Fruit fly (Drosophila melanogaster) whole organism, embryonic: ENCODE data around the gene CG7914.

Experiments used
- B-H1 ChIP-seq: fragments of 200-800 bp; sonication (Bioruptor generic); IDR thresholded peaks from 3 replicates; pipeline ENCODE4 v1.3.6; 2022; ENCODE audit warnings: missing biosample characterization, missing genetic modification characterization
- Blimp-1 ChIP-seq: fragments of 200-800 bp; sonication (Bioruptor generic); optimal IDR thresholded peaks from 3 replicates; lab custom pipeline; 2018; ENCODE audit warnings: missing biosample characterization, missing genetic modification characterization, mild to moderate bottlenecking, moderate library complexity, missing genetic modification reagents
- CG10654 ChIP-seq: fragments of 200-800 bp; sonication (Bioruptor generic); optimal IDR thresholded peaks from 2 replicates; lab custom pipeline; 2016; ENCODE audit warnings: missing biosample characterization, missing genetic modification characterization
- CG11398 ChIP-seq: fragments of 200-800 bp; sonication (Bioruptor generic); optimal IDR thresholded peaks from 2 replicates; lab custom pipeline; 2016; ENCODE audit warnings: missing biosample characterization, missing genetic modification characterization
- CG13775 ChIP-seq: fragments of 200-800 bp; sonication (Bioruptor generic); optimal IDR thresholded peaks from 3 replicates; lab custom pipeline; 2017; ENCODE audit warnings: missing biosample characterization, mild to moderate bottlenecking, missing genetic modification characterization
- CG14441 ChIP-seq: fragments of 200-800 bp; sonication (Bioruptor generic); IDR thresholded peaks from 2 replicates; pipeline ENCODE4 v1.3.6; 2022; ENCODE audit warnings: missing biosample characterization, missing genetic modification characterization
- CG14965 ChIP-seq: fragments of 200-800 bp; sonication (Bioruptor generic); optimal IDR thresholded peaks from 2 replicates; lab custom pipeline; 2016; ENCODE audit warnings: missing biosample characterization, missing genetic modification characterization, borderline replicate concordance
- CG15479 ChIP-seq: fragments of 200-800 bp; sonication (Bioruptor generic); optimal IDR thresholded peaks from 3 replicates; lab custom pipeline; 2019; ENCODE audit warnings: missing biosample characterization, mild to moderate bottlenecking, missing genetic modification characterization, moderate library complexity
- CG16815 ChIP-seq: fragments of 200-800 bp; sonication (Bioruptor generic); optimal IDR thresholded peaks from 3 replicates; lab custom pipeline; 2017; ENCODE audit warnings: missing biosample characterization, mild to moderate bottlenecking, missing genetic modification characterization
- CG16863 ChIP-seq: fragments of 200-800 bp; sonication (Bioruptor generic); optimal IDR thresholded peaks from 3 replicates; lab custom pipeline; 2016; ENCODE audit warnings: missing biosample characterization, missing genetic modification characterization
- CG17612 ChIP-seq: fragments of 200-800 bp; sonication (Bioruptor generic); IDR thresholded peaks from 2 replicates; pipeline ENCODE4 v1.3.6; 2022; ENCODE audit warnings: missing biosample characterization, missing genetic modification characterization
- CG17829 ChIP-seq: fragments of 200-800 bp; optimal IDR thresholded peaks from 2 replicates; lab custom pipeline; 2019; ENCODE audit warnings: missing biosample characterization, mild to moderate bottlenecking, missing genetic modification characterization, moderate library complexity
- CG2202 ChIP-seq: fragments of 200-800 bp; sonication (Bioruptor generic); optimal IDR thresholded peaks from 2 replicates; lab custom pipeline; 2018; ENCODE audit warnings: missing biosample characterization, mild to moderate bottlenecking, missing genetic modification characterization
- CG32767 ChIP-seq: fragments of 200-800 bp; sonication (Bioruptor generic); IDR thresholded peaks from 2 replicates; pipeline ENCODE4 v1.3.6; 2022; ENCODE audit warnings: missing biosample characterization, missing genetic modification characterization
- CG3995 ChIP-seq: fragments of 200-800 bp; sonication (Bioruptor generic); optimal IDR thresholded peaks from 3 replicates; lab custom pipeline; 2016; ENCODE audit warnings: missing biosample characterization, missing genetic modification characterization
- CG4282 ChIP-seq: fragments of 200-800 bp; sonication (Bioruptor generic); optimal IDR thresholded peaks from 2 replicates; lab custom pipeline; 2016; ENCODE audit warnings: missing biosample characterization, missing genetic modification characterization
- CG4328 ChIP-seq: fragments of 200-800 bp; sonication (Bioruptor generic); optimal IDR thresholded peaks from 3 replicates; lab custom pipeline; 2017; ENCODE audit warnings: missing biosample characterization, missing genetic modification reagents, missing genetic modification characterization
- CG4820 ChIP-seq: fragments of 200-800 bp; sonication (Bioruptor generic); optimal IDR thresholded peaks from 3 replicates; lab custom pipeline; 2016; ENCODE audit warnings: missing biosample characterization, missing genetic modification characterization
- CG6272 ChIP-seq: fragments of 200-800 bp; sonication (Bioruptor generic); IDR thresholded peaks from 2 replicates; pipeline ENCODE4 v1.3.6; 2022; ENCODE audit warnings: missing biosample characterization, missing genetic modification characterization
- CG6683 ChIP-seq: fragments of 200-800 bp; sonication (Bioruptor generic); optimal IDR thresholded peaks from 2 replicates; lab custom pipeline; 2017; ENCODE audit warnings: missing biosample characterization, mild to moderate bottlenecking, missing genetic modification characterization, missing genetic modification reagents
- CG6854 ChIP-seq: fragments of 200-800 bp; sonication (Bioruptor generic); optimal IDR thresholded peaks from 3 replicates; lab custom pipeline; 2017; ENCODE audit warnings: missing biosample characterization, mild to moderate bottlenecking, missing genetic modification characterization
- CG7556 ChIP-seq: fragments of 200-800 bp; sonication (Bioruptor generic); optimal IDR thresholded peaks from 2 replicates; lab custom pipeline; 2017; ENCODE audit warnings: missing biosample characterization, mild to moderate bottlenecking, missing genetic modification characterization
- CG8478 ChIP-seq: fragments of >200 bp; optimal IDR thresholded peaks from 2 replicates; lab custom pipeline; 2018
- CG9817 ChIP-seq: fragments of 200-800 bp; sonication (Bioruptor generic); optimal IDR thresholded peaks from 2 replicates; lab custom pipeline; 2018; ENCODE audit warnings: missing biosample characterization, mild to moderate bottlenecking, missing genetic modification characterization, moderate library complexity
- CG9932 ChIP-seq: fragments of 200-800 bp; sonication (Bioruptor generic); IDR thresholded peaks from 2 replicates; pipeline ENCODE4 v1.3.6; 2022; ENCODE audit warnings: missing biosample characterization, missing genetic modification characterization
- CoRest ChIP-seq: fragments of 200-800 bp; sonication (Bioruptor generic); optimal IDR thresholded peaks from 3 replicates; lab custom pipeline; 2018; ENCODE audit warnings: missing biosample characterization, mild to moderate bottlenecking, missing genetic modification characterization, moderate library complexity
- D19B ChIP-seq: fragments of 200-800 bp; sonication (Bioruptor generic); optimal IDR thresholded peaks from 2 replicates; lab custom pipeline; 2017; ENCODE audit warnings: missing biosample characterization, mild to moderate bottlenecking, missing genetic modification characterization
- Dbx ChIP-seq: fragments of 200-800 bp; sonication (Bioruptor generic); IDR thresholded peaks from 3 replicates; pipeline ENCODE4 v1.3.6; 2022; ENCODE audit warnings: missing biosample characterization, missing genetic modification characterization
- HLH54F ChIP-seq: fragments of 200-800 bp; sonication (Bioruptor generic); optimal IDR thresholded peaks from 3 replicates; lab custom pipeline; 2016; ENCODE audit warnings: missing biosample characterization, missing genetic modification characterization
- Lim3 ChIP-seq: fragments of 200-800 bp; sonication (Bioruptor generic); IDR thresholded peaks from 2 replicates; pipeline ENCODE4 v1.3.6; 2022; ENCODE audit warnings: missing biosample characterization, missing genetic modification characterization
- Mes4 ChIP-seq: fragments of 200-800 bp; sonication (Bioruptor generic); optimal IDR thresholded peaks from 2 replicates; lab custom pipeline; 2016; ENCODE audit warnings: missing biosample characterization, missing genetic modification characterization
- Opbp ChIP-seq: fragments of 200-800 bp; sonication (Bioruptor generic); IDR thresholded peaks from 3 replicates; pipeline ENCODE4 v1.3.6; 2022; ENCODE audit warnings: missing biosample characterization, missing genetic modification characterization; ENCODE audit not compliant: partially characterized antibody
- Taf1 ChIP-seq: fragments of 200-800 bp; sonication (Bioruptor generic); IDR thresholded peaks from 2 replicates; pipeline ENCODE4 v1.3.6; 2022; ENCODE audit warnings: missing biosample characterization, missing genetic modification characterization
- aop ChIP-seq: fragments of 200-800 bp; sonication (Bioruptor generic); IDR thresholded peaks from 2 replicates; pipeline ENCODE4 v1.3.6; 2022; ENCODE audit warnings: missing biosample characterization, missing genetic modification characterization
- br ChIP-seq: fragments of >200 bp; optimal IDR thresholded peaks from 2 replicates; lab custom pipeline; 2017
- bsh ChIP-seq, 2 experiments: fragments of 200-800 bp; sonication (Bioruptor generic); optimal IDR thresholded peaks; 2 replicates each; lab custom pipeline; 2017 to 2018; ENCODE audit warnings: mild to moderate bottlenecking in 2 of 2, missing biosample characterization in 2 of 2, missing genetic modification characterization in 2 of 2, moderate library complexity in 1 of 2
- croc ChIP-seq: fragments of 200-800 bp; sonication (Bioruptor generic); conservative IDR thresholded peaks from 3 replicates; pipeline ENCODE4 v1.3.6; 2022; ENCODE audit warnings: missing biosample characterization, missing genetic modification characterization
- eve ChIP-seq, 2 experiments: fragments of >200 bp; optimal IDR thresholded peaks; 2 replicates each; lab custom pipeline; 2017; ENCODE audit warnings: missing biosample characterization in 2 of 2, missing genetic modification characterization in 2 of 2
- gem ChIP-seq: fragments of 200-800 bp; sonication (Bioruptor generic); optimal IDR thresholded peaks from 2 replicates; lab custom pipeline; 2019; ENCODE audit warnings: missing biosample characterization, mild to moderate bottlenecking, missing genetic modification characterization, moderate library complexity
- grau ChIP-seq: fragments of 200-800 bp; optimal IDR thresholded peaks from 3 replicates; lab custom pipeline; 2019; ENCODE audit warnings: missing biosample characterization, mild to moderate bottlenecking, missing genetic modification characterization, moderate library complexity
- klu ChIP-seq: fragments of 200-800 bp; sonication (Bioruptor generic); IDR thresholded peaks from 2 replicates; pipeline ENCODE4 v1.3.6; 2022; ENCODE audit warnings: missing biosample characterization, missing genetic modification characterization
- lilli ChIP-seq: fragments of 200-800 bp; sonication (Bioruptor generic); optimal IDR thresholded peaks from 3 replicates; lab custom pipeline; 2016; ENCODE audit warnings: missing biosample characterization, missing genetic modification characterization
- mam ChIP-seq: fragments of 200-800 bp; sonication (Bioruptor generic); optimal IDR thresholded peaks from 3 replicates; lab custom pipeline; 2016; ENCODE audit warnings: missing biosample characterization, missing genetic modification characterization
- odd ChIP-seq: fragments of 200-800 bp; sonication (Bioruptor generic); optimal IDR thresholded peaks from 2 replicates; lab custom pipeline; 2017; ENCODE audit warnings: missing biosample characterization, mild to moderate bottlenecking, missing genetic modification characterization
- org-1 ChIP-seq: fragments of 200-800 bp; sonication (Bioruptor generic); optimal IDR thresholded peaks from 2 replicates; lab custom pipeline; 2017; ENCODE audit warnings: missing biosample characterization, missing genetic modification characterization
- otp ChIP-seq: fragments of 200-800 bp; sonication (Bioruptor generic); IDR thresholded peaks from 3 replicates; pipeline ENCODE4, ENCODE4 v1.3.6; 2022; ENCODE audit warnings: missing biosample characterization, missing genetic modification characterization
- phol ChIP-seq: fragments of 200-800 bp; sonication (Bioruptor generic); optimal IDR thresholded peaks from 3 replicates; lab custom pipeline; 2018; ENCODE audit warnings: missing biosample characterization, mild to moderate bottlenecking, missing genetic modification characterization, moderate library complexity
- ro ChIP-seq: fragments of 200-800 bp; sonication (Bioruptor generic); IDR thresholded peaks from 2 replicates; pipeline ENCODE4 v1.3.6; 2022; ENCODE audit warnings: missing biosample characterization, missing genetic modification characterization
- shn ChIP-seq: fragments of 200-800 bp; sonication (Bioruptor generic); optimal IDR thresholded peaks from 3 replicates; lab custom pipeline; 2016; ENCODE audit warnings: missing biosample characterization, missing genetic modification characterization
- slbo ChIP-seq: fragments of 200-800 bp; sonication (Bioruptor generic); IDR thresholded peaks from 2 replicates; pipeline ENCODE4 v1.3.6; 2022; ENCODE audit warnings: missing biosample characterization, missing genetic modification characterization
- stwl ChIP-seq: fragments of 200-800 bp; sonication (Bioruptor generic); optimal IDR thresholded peaks from 3 replicates; lab custom pipeline; 2018; ENCODE audit warnings: missing biosample characterization, mild to moderate bottlenecking, missing genetic modification characterization, moderate library complexity
- zf30C ChIP-seq: fragments of 200-800 bp; sonication (Bioruptor generic); optimal IDR thresholded peaks from 3 replicates; lab custom pipeline; 2018; ENCODE audit warnings: missing biosample characterization, mild to moderate bottlenecking, missing genetic modification characterization

CG7914 gene

dm6 chrX:19155922-19156437 is 37.3 kb downstream of the CG7914 start (continued):
- peak; percentile 75 for TF ChIP-seq B-H1 (GFP tag; lab: Robert Waterston, UW)
- TF ChIP-seq Blimp-1 (GFP tag; lab: Kevin White, UChicago): peak; percentile 95
- peak; percentile 84 for TF ChIP-seq croc (GFP tag; lab: Robert Waterston, UW)
- peak; percentile 50 for TF ChIP-seq CG6854 (GFP tag; lab: Kevin White, UChicago)
- TF ChIP-seq CG14965: no peak
- TF ChIP-seq CG8478: no peak
- peak; percentile 87 for TF ChIP-seq otp (GFP tag; lab: Robert Waterston, UW)
- no peak for TF ChIP-seq CG3995 (GFP tag; lab: Kevin White, UChicago)
- TF ChIP-seq ro (GFP tag; lab: Robert Waterston, UW): peak; percentile 57
- TF ChIP-seq grau (tag; lab: Kevin White, UChicago): peak; percentile 82
- peak; percentile 67 for TF ChIP-seq CG4328 (GFP tag; lab: Kevin White, UChicago)
- TF ChIP-seq D19B (GFP tag; lab: Kevin White, UChicago): peak; percentile 47
- TF ChIP-seq org-1 (GFP tag; lab: Kevin White, UChicago): peak; percentile 68
- TF ChIP-seq CG13775 (GFP tag; lab: Kevin White, UChicago): peak; percentile 88
- peak; percentile 24 for TF ChIP-seq CG16863 (GFP tag; lab: Kevin White, UChicago)
- peak; percentile 93 for TF ChIP-seq gem
- peak; percentile 78 for TF ChIP-seq CG9932 (GFP tag; lab: Robert Waterston, UW)
- TF ChIP-seq phol (tag; lab: Kevin White, UChicago): peak; percentile 87
- TF ChIP-seq CG32767: peak; percentile 52; the same call in 1 of the 2 replicates
- TF ChIP-seq CG7556 (GFP tag; lab: Kevin White, UChicago): peak; percentile 80
- peak; percentile 65 for TF ChIP-seq Taf1 (GFP tag; lab: Robert Waterston, UW)
- peak; percentile 38 for TF ChIP-seq mam
- peak; percentile 48 for TF ChIP-seq CG6683 (GFP tag; lab: Kevin White, UChicago)
- TF ChIP-seq zf30C (GFP tag; lab: Kevin White, UChicago): peak; percentile 96
- peak; percentile 90 for TF ChIP-seq CG2202 (tag; lab: Kevin White, UChicago)
- TF ChIP-seq HLH54F (GFP tag; lab: Kevin White, UChicago): no peak
- TF ChIP-seq CG10654 (GFP tag; lab: Kevin White, UChicago): peak; percentile 75
- TF ChIP-seq Lim3 (GFP tag; lab: Robert Waterston, UW): no peak
- TF ChIP-seq CG4820 (GFP tag; lab: Kevin White, UChicago): peak; percentile 83
- TF ChIP-seq CG14441: 0 out of 2 replicates have a peak, but pooled peaks have one; percentile 41
- TF ChIP-seq stwl (tag; lab: Kevin White, UChicago): peak; percentile 63
- TF ChIP-seq shn (GFP tag; lab: Kevin White, UChicago): no peak
- TF ChIP-seq CG6272: peak; percentile 72
- no peak for TF ChIP-seq aop (GFP tag; lab: Robert Waterston, UW)
- TF ChIP-seq CG11398 (GFP tag; lab: Kevin White, UChicago): no peak
- TF ChIP-seq CG17612 (GFP tag; lab: Robert Waterston, UW): peak; percentile 51; the same call in 1 of the 2 replicates
- TF ChIP-seq Opbp (GFP tag; lab: Robert Waterston, UW): no peak
- peak; percentile 47 for TF ChIP-seq CG15479 (GFP tag; lab: Kevin White, UChicago)
- peak in 1 of 2 experiments; percentile 13 for TF ChIP-seq eve (GFP tag; optimal IDR thresholded peaks at IDR 0.05; lab: Kevin White, UChicago)
- no peak for TF ChIP-seq br (lab: Kevin White, UChicago)
- peak; percentile 57 to 89 for TF ChIP-seq bsh (GFP tag; optimal IDR thresholded peaks at IDR 0.05; lab: Kevin White, UChicago)
- TF ChIP-seq Mes4 (GFP tag; lab: Kevin White, UChicago): no peak
- TF ChIP-seq CoRest: peak; percentile 85
- peak; percentile 85 for TF ChIP-seq Dbx (GFP tag; lab: Robert Waterston, UW)
- TF ChIP-seq CG17829 (tag; lab: Kevin White, UChicago): peak; percentile 92
- TF ChIP-seq slbo (GFP tag; lab: Robert Waterston, UW): peak; percentile 73
- peak; percentile 90 for TF ChIP-seq CG16815 (GFP tag; lab: Kevin White, UChicago)
- TF ChIP-seq CG9817 (tag; lab: Kevin White, UChicago): peak; percentile 63
- peak; percentile 82 for TF ChIP-seq odd
- TF ChIP-seq CG4282 (GFP tag; lab: Kevin White, UChicago): no peak
- TF ChIP-seq klu (GFP tag; lab: Robert Waterston, UW): peak; percentile 73
- TF ChIP-seq lilli (GFP tag; lab: Kevin White, UChicago): peak; percentile 65
